Fruit fly (Drosophila melanogaster) whole organism, prepupa: ENCODE data around the gene Lsd-1.

ENCODE experiments used
- Blimp-1 ChIP-seq: fragments of 200-800 bp; sonication (Bioruptor generic); optimal IDR thresholded peaks from 3 replicates; lab custom pipeline; 2017; ENCODE audit warnings: missing biosample characterization, missing genetic modification characterization, mild to moderate bottlenecking, moderate library complexity, missing genetic modification reagents
- CG10631 ChIP-seq: fragments of 200-800 bp; sonication (Bioruptor generic); optimal IDR thresholded peaks from 2 replicates; lab custom pipeline; 2016; ENCODE audit warnings: missing biosample characterization, missing genetic modification characterization
- CG10669 ChIP-seq: fragments of 200-800 bp; sonication (Bioruptor generic); optimal IDR thresholded peaks from 3 replicates; lab custom pipeline; 2018; ENCODE audit warnings: missing biosample characterization, mild to moderate bottlenecking, missing genetic modification characterization, moderate library complexity
- CG11294 ChIP-seq: fragments of 200-800 bp; sonication (Bioruptor generic); IDR thresholded peaks from 2 replicates; pipeline ENCODE4 v1.3.6; 2022; ENCODE audit warnings: missing biosample characterization, missing genetic modification characterization
- CG11762 ChIP-seq: fragments of 200-800 bp; sonication (Bioruptor generic); optimal IDR thresholded peaks from 3 replicates; lab custom pipeline; 2016; ENCODE audit warnings: missing biosample characterization, missing genetic modification characterization; ENCODE audit not compliant: insufficient read depth
- CG11902 ChIP-seq: fragments of 200-800 bp; sonication (Bioruptor generic); optimal IDR thresholded peaks from 3 replicates; lab custom pipeline; 2016; ENCODE audit warnings: missing biosample characterization, missing genetic modification characterization
- CG1621 ChIP-seq: fragments of 200-800 bp; sonication (Bioruptor generic); optimal IDR thresholded peaks from 3 replicates; lab custom pipeline; 2018; ENCODE audit warnings: missing biosample characterization, mild to moderate bottlenecking, missing genetic modification characterization
- CG16779 ChIP-seq: fragments of 200-800 bp; sonication (Bioruptor generic); optimal IDR thresholded peaks from 3 replicates; lab custom pipeline; 2017; ENCODE audit warnings: missing biosample characterization, mild to moderate bottlenecking, missing genetic modification characterization
- CG3032 ChIP-seq: fragments of 200-800 bp; optimal IDR thresholded peaks from 2 replicates; lab custom pipeline; 2019; ENCODE audit warnings: missing biosample characterization, mild to moderate bottlenecking, missing genetic modification characterization, moderate library complexity
- CG31627 ChIP-seq: fragments of 200-800 bp; sonication (Bioruptor generic); optimal IDR thresholded peaks from 3 replicates; lab custom pipeline; 2016; ENCODE audit warnings: missing biosample characterization, missing genetic modification characterization
- CG32006 ChIP-seq: fragments of 200-800 bp; sonication (Bioruptor generic); optimal IDR thresholded peaks from 3 replicates; lab custom pipeline; 2017; ENCODE audit warnings: missing biosample characterization, mild to moderate bottlenecking, missing genetic modification characterization
- CG3919 ChIP-seq: fragments of 200-800 bp; sonication (Bioruptor generic); optimal IDR thresholded peaks from 3 replicates; lab custom pipeline; 2016; ENCODE audit warnings: missing biosample characterization, missing genetic modification characterization
- CG4318 ChIP-seq: fragments of 200-800 bp; sonication (Bioruptor generic); optimal IDR thresholded peaks from 3 replicates; lab custom pipeline; 2017; ENCODE audit warnings: missing biosample characterization, mild to moderate bottlenecking, missing genetic modification characterization
- CG6163 ChIP-seq: fragments of 200-800 bp; sonication (Bioruptor generic); IDR thresholded peaks from 3 replicates; pipeline ENCODE4 v1.3.6; 2022; ENCODE audit warnings: missing biosample characterization, missing genetic modification characterization
- CG6276 ChIP-seq: fragments of 200-800 bp; sonication (Bioruptor generic); optimal IDR thresholded peaks from 2 replicates; lab custom pipeline; 2017; ENCODE audit warnings: missing biosample characterization, mild to moderate bottlenecking, missing genetic modification characterization
- CG6792 ChIP-seq: fragments of 200-800 bp; sonication (Bioruptor generic); optimal IDR thresholded peaks from 3 replicates; lab custom pipeline; 2016; ENCODE audit warnings: missing biosample characterization, missing genetic modification characterization
- CG6808 ChIP-seq: fragments of 200-800 bp; sonication (Bioruptor generic); optimal IDR thresholded peaks from 3 replicates; lab custom pipeline; 2017; ENCODE audit warnings: missing biosample characterization, missing genetic modification characterization, mild to moderate bottlenecking, moderate library complexity, missing genetic modification reagents
- CG6854 ChIP-seq: fragments of 200-800 bp; sonication (Bioruptor generic); optimal IDR thresholded peaks from 2 replicates; lab custom pipeline; 2017; ENCODE audit warnings: missing biosample characterization, mild to moderate bottlenecking, missing genetic modification characterization
- CG8119 ChIP-seq: fragments of 200-800 bp; sonication (Bioruptor generic); IDR thresholded peaks from 3 replicates; pipeline ENCODE4 v1.3.6; 2022; ENCODE audit warnings: missing biosample characterization, missing genetic modification characterization
- CG8319 ChIP-seq: fragments of 200-800 bp; sonication (Bioruptor generic); optimal IDR thresholded peaks from 3 replicates; lab custom pipeline; 2016; ENCODE audit warnings: missing biosample characterization, missing genetic modification characterization
- CG8632 ChIP-seq: fragments of 200-800 bp; sonication (Bioruptor generic); optimal IDR thresholded peaks from 3 replicates; lab custom pipeline; 2016; ENCODE audit warnings: missing biosample characterization, missing genetic modification characterization
- Eip75B ChIP-seq: fragments of 200-800 bp; sonication (Bioruptor generic); optimal IDR thresholded peaks from 3 replicates; lab custom pipeline; 2016; ENCODE audit warnings: missing biosample characterization, missing genetic modification characterization
- Eip78C ChIP-seq: fragments of 200-800 bp; sonication (Bioruptor generic); peaks from one replicate; lab custom pipeline; 2016; ENCODE audit warnings: missing biosample characterization, missing genetic modification characterization
- Eip93F ChIP-seq: fragments of 200-800 bp; sonication (Bioruptor generic); optimal IDR thresholded peaks from 2 replicates; lab custom pipeline; 2016; ENCODE audit warnings: missing biosample characterization, mild to moderate bottlenecking, missing genetic modification characterization
- Ets96B ChIP-seq: fragments of 200-800 bp; optimal IDR thresholded peaks from 2 replicates; lab custom pipeline; 2019; ENCODE audit warnings: missing biosample characterization, mild to moderate bottlenecking, missing genetic modification characterization, moderate library complexity
- Gug ChIP-seq: fragments of 200-800 bp; sonication (Bioruptor generic); IDR thresholded peaks from 2 replicates; pipeline ENCODE4 v1.3.6; 2022; ENCODE audit warnings: missing biosample characterization, missing genetic modification characterization
- Hr39 ChIP-seq: fragments of 200-800 bp; sonication (Bioruptor generic); optimal IDR thresholded peaks from 2 replicates; lab custom pipeline; 2016; ENCODE audit warnings: missing biosample characterization, missing genetic modification characterization
- Lpt ChIP-seq: fragments of 200-800 bp; sonication (Bioruptor generic); optimal IDR thresholded peaks from 3 replicates; lab custom pipeline; 2016; ENCODE audit warnings: missing biosample characterization, missing genetic modification characterization
- Met ChIP-seq: fragments of 200-800 bp; sonication (Bioruptor generic); optimal IDR thresholded peaks from 3 replicates; lab custom pipeline; 2016; ENCODE audit warnings: missing biosample characterization, missing genetic modification characterization
- OdsH ChIP-seq: fragments of 200-800 bp; sonication (Bioruptor generic); optimal IDR thresholded peaks from 3 replicates; lab custom pipeline; 2016; ENCODE audit warnings: missing biosample characterization, missing genetic modification characterization
- Smox ChIP-seq: fragments of 200-800 bp; sonication (Bioruptor generic); optimal IDR thresholded peaks from 3 replicates; lab custom pipeline; 2016; ENCODE audit warnings: missing biosample characterization, missing genetic modification characterization
- Sox102F ChIP-seq: fragments of 200-800 bp; sonication (Bioruptor generic); optimal IDR thresholded peaks from 2 replicates; lab custom pipeline; 2016; ENCODE audit warnings: missing biosample characterization, mild to moderate bottlenecking, missing genetic modification characterization
- Sox14 ChIP-seq: fragments of 200-800 bp; sonication (Bioruptor generic); optimal IDR thresholded peaks from 3 replicates; lab custom pipeline; 2016; ENCODE audit warnings: missing biosample characterization, missing genetic modification characterization
- Sox15 ChIP-seq: fragments of 200-800 bp; sonication (Bioruptor generic); optimal IDR thresholded peaks from 3 replicates; lab custom pipeline; 2016; ENCODE audit warnings: missing biosample characterization, missing genetic modification characterization
- achi ChIP-seq: fragments of 200-800 bp; sonication (Bioruptor generic); optimal IDR thresholded peaks from 3 replicates; lab custom pipeline; 2016; ENCODE audit warnings: missing biosample characterization, missing genetic modification characterization
- acj6 ChIP-seq: fragments of 200-800 bp; sonication (Bioruptor generic); optimal IDR thresholded peaks from 3 replicates; lab custom pipeline; 2016; ENCODE audit warnings: missing biosample characterization, missing genetic modification characterization
- cyc ChIP-seq: fragments of 200-800 bp; sonication (Bioruptor generic); optimal IDR thresholded peaks from 3 replicates; lab custom pipeline; 2016; ENCODE audit warnings: missing biosample characterization, missing genetic modification characterization
- dac ChIP-seq: fragments of 200-800 bp; sonication (Bioruptor generic); optimal IDR thresholded peaks from 2 replicates; lab custom pipeline; 2017; ENCODE audit warnings: missing biosample characterization, mild to moderate bottlenecking, missing genetic modification characterization
- dsx ChIP-seq: fragments of 200-800 bp; optimal IDR thresholded peaks from 3 replicates; lab custom pipeline; 2019; ENCODE audit warnings: missing biosample characterization, mild to moderate bottlenecking, missing genetic modification characterization, moderate library complexity; ENCODE audit not compliant: poor library complexity, severe bottlenecking
- esn ChIP-seq: fragments of 200-800 bp; sonication (Bioruptor generic); optimal IDR thresholded peaks from 2 replicates; lab custom pipeline; 2016; ENCODE audit warnings: missing biosample characterization, mild to moderate bottlenecking, missing genetic modification characterization, moderate library complexity
- fd59A ChIP-seq: fragments of 200-800 bp; sonication (Bioruptor generic); optimal IDR thresholded peaks from 2 replicates; lab custom pipeline; 2017; ENCODE audit warnings: missing biosample characterization, mild to moderate bottlenecking, missing genetic modification characterization, missing genetic modification reagents
- fkh ChIP-seq: fragments of 200-800 bp; sonication (Bioruptor generic); optimal IDR thresholded peaks from 3 replicates; lab custom pipeline; 2017; ENCODE audit warnings: missing biosample characterization, mild to moderate bottlenecking, missing genetic modification characterization, moderate library complexity
- net ChIP-seq: fragments of 200-800 bp; sonication (Bioruptor generic); optimal IDR thresholded peaks from 3 replicates; lab custom pipeline; 2016; ENCODE audit warnings: missing biosample characterization, missing genetic modification characterization
- spab ChIP-seq: fragments of 200-800 bp; sonication (Bioruptor generic); optimal IDR thresholded peaks from 2 replicates; lab custom pipeline; 2017; ENCODE audit warnings: missing biosample characterization, mild to moderate bottlenecking, missing genetic modification characterization, missing genetic modification reagents
- ss ChIP-seq, 2 experiments: fragments of 200-800 bp; sonication (Bioruptor generic); optimal IDR thresholded peaks; 2 replicates in 1 of 2; 3 replicates in 1 of 2; lab custom pipeline; 2017 to 2018; ENCODE audit warnings: mild to moderate bottlenecking in 2 of 2, missing biosample characterization in 2 of 2, missing genetic modification characterization in 2 of 2, moderate library complexity in 1 of 2
- topi ChIP-seq: fragments of 200-800 bp; sonication (Bioruptor generic); optimal IDR thresholded peaks from 3 replicates; lab custom pipeline; 2016; ENCODE audit warnings: missing biosample characterization, missing genetic modification characterization
- vri ChIP-seq: fragments of 200-800 bp; sonication (Bioruptor generic); optimal IDR thresholded peaks from 3 replicates; lab custom pipeline; 2016; ENCODE audit warnings: missing biosample characterization, mild to moderate bottlenecking, missing genetic modification characterization

The Lsd-1 gene

DNA sequence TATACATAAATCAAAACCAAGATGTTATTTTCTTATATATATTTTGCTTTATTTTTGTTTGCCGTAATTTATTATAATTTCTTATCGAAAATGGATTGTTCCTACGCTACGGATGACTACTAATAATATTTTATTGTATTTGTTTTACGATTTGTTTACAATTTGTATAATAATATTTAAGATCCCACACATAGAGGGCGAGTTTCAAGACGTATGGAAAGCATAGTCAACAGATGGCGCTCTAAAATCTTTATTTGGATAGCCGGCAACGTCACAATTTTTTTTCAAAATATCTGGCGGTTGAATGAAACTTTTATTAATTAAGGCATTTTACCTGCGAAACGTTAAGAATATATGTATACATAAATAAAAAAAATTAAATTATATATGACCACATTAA is 41.7 kb upstream of the Lsd-1 start (continued):
- TF ChIP-seq CG31627 (GFP tag; lab: Kevin White, UChicago) = peak; percentile 33
- no peak for TF ChIP-seq CG11294
- no peak for TF ChIP-seq Blimp-1 (GFP tag; lab: Kevin White, UChicago)

DNA sequence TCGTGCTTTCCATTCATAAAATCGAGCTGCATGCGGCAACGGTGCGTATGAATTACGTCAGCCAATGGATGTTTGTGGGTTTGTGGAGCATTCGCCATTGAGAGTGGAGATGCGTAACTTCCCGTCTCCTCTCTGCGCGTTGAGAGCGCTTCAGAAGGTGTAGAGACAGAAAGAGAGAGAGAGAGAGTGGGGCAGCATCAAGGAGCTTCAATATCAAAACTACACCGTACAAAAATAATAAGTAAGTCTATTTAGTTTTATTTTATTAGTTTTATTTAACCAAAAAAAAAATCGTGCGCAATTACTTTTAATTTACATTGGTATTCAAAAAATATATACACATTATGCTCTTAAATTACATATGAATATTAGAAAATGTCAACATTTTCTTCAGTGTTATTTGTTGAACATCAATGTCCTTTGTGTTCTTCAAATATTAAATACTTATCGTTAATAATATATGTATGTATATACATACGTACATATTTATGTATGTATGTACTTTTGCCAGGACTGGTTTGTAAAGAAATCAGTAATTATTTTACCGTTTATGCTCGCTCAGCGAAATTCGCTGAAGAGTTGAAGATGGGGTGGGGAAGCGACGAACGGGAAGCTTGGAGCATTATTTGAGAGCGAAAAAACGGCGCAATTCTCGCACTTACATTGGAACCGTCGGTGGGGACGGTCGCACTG is 40.8 kb upstream of the Lsd-1 start, which contains the start of gene CG10365:
TSS of gene CG10365 (plus strand) at position 652 of the 693 bp plus-strand sequence.
- peak; percentile 83 to 86 for TF ChIP-seq ss (GFP tag; optimal IDR thresholded peaks at IDR 0.05; lab: Kevin White, UChicago)
- peak; percentile 89 for TF ChIP-seq net (GFP tag; lab: Kevin White, UChicago)
- TF ChIP-seq Lpt (GFP tag; lab: Kevin White, UChicago) = peak; percentile 87
- TF ChIP-seq achi (GFP tag; lab: Kevin White, UChicago) = peak; percentile 92
- peak; percentile 44 for TF ChIP-seq Eip93F (GFP tag; lab: Kevin White, UChicago)
- TF ChIP-seq Sox102F = peak; percentile 68
- TF ChIP-seq spab = peak; percentile 81
- TF ChIP-seq Sox15 (GFP tag; lab: Kevin White, UChicago) = peak; percentile 75
- TF ChIP-seq dsx (GFP tag; lab: Kevin White, UChicago) = peak; percentile 80
- peak; percentile 89 for TF ChIP-seq CG6276 (GFP tag; lab: Kevin White, UChicago)
- TF ChIP-seq CG8319 (GFP tag; lab: Kevin White, UChicago) = peak; percentile 79
- peak; percentile 67 for TF ChIP-seq CG16779 (tag; lab: Kevin White, UChicago)
- peak; percentile 92 for TF ChIP-seq vri (GFP tag; lab: Kevin White, UChicago)
- TF ChIP-seq fkh = no peak
- peak; percentile 80 for TF ChIP-seq cyc (GFP tag; lab: Kevin White, UChicago)
- TF ChIP-seq CG6163 = peak; percentile 90
- TF ChIP-seq Met (GFP tag; lab: Kevin White, UChicago) = peak; percentile 84
- TF ChIP-seq topi (GFP tag; lab: Kevin White, UChicago) = peak; percentile 74
- peak; percentile 89 for TF ChIP-seq acj6 (GFP tag; lab: Kevin White, UChicago)
- peak; percentile 7 for TF ChIP-seq dac (GFP tag; lab: Kevin White, UChicago)
- TF ChIP-seq CG11762 (GFP tag; lab: Kevin White, UChicago) = peak; percentile 89
- peak; percentile 91 for TF ChIP-seq CG6792 (GFP tag; lab: Kevin White, UChicago)
- TF ChIP-seq CG3032 = peak; percentile 89
- peak; percentile 66 for TF ChIP-seq CG11902 (GFP tag; lab: Kevin White, UChicago)
- peak; percentile 90 for TF ChIP-seq OdsH (GFP tag; lab: Kevin White, UChicago)
- peak; percentile 92 for TF ChIP-seq esn (GFP tag; lab: Kevin White, UChicago)
- TF ChIP-seq CG3919 (GFP tag; lab: Kevin White, UChicago) = peak; percentile 92
- TF ChIP-seq CG10631 (GFP tag; lab: Kevin White, UChicago) = peak; percentile 93
- TF ChIP-seq CG11294 = peak; percentile 77; the same call in 1 of the 2 replicates
- peak; percentile 59 for TF ChIP-seq Blimp-1 (GFP tag; lab: Kevin White, UChicago)
- TF ChIP-seq Hr39 (GFP tag; lab: Kevin White, UChicago) = peak; percentile 32
- peak; percentile 64 for TF ChIP-seq fd59A (GFP tag; lab: Kevin White, UChicago)
- TF ChIP-seq CG10669 (GFP tag; lab: Kevin White, UChicago) = peak; percentile 63
- peak; percentile 98 for TF ChIP-seq Eip78C (GFP tag; lab: Kevin White, UChicago)
- peak; percentile 54 for TF ChIP-seq CG1621
- peak; percentile 77 for TF ChIP-seq CG6808 (GFP tag; lab: Kevin White, UChicago)
- TF ChIP-seq Sox14 = peak; percentile 57
- TF ChIP-seq Ets96B = peak; percentile 90
- TF ChIP-seq Gug (GFP tag; lab: Robert Waterston, UW) = peak; percentile 88
- TF ChIP-seq CG32006 = peak; percentile 93
- peak; percentile 97 for TF ChIP-seq CG8632 (GFP tag; lab: Kevin White, UChicago)
- TF ChIP-seq CG31627 (GFP tag; lab: Kevin White, UChicago) = peak; percentile 52
- peak; percentile 80 for TF ChIP-seq Eip75B (GFP tag; lab: Kevin White, UChicago)
- TF ChIP-seq Smox (GFP tag; lab: Kevin White, UChicago) = peak; percentile 87
- TF ChIP-seq CG8119 (GFP tag; lab: Robert Waterston, UW) = peak; percentile 97
- TF ChIP-seq CG6854 = peak; percentile 14
- TF ChIP-seq CG4318 (GFP tag; lab: Kevin White, UChicago) = peak; percentile 84
